Fruit fly (Drosophila melanogaster) whole organism, embryonic: ENCODE measurements around the gene CG13033.

Source experiments
- Abd-B ChIP-seq: fragments of 200-800 bp; sonication (Bioruptor generic); optimal IDR thresholded peaks from 2 replicates; lab custom pipeline; 2018; ENCODE audit warnings: missing biosample characterization, mild to moderate bottlenecking, missing genetic modification characterization, moderate library complexity
- Atf-2 ChIP-seq: fragments of 200-800 bp; sonication (Bioruptor generic); optimal IDR thresholded peaks from 2 replicates; lab custom pipeline; 2016; ENCODE audit warnings: missing biosample characterization, missing genetic modification characterization
- CG10209 ChIP-seq: fragments of 200-800 bp; sonication (Bioruptor generic); optimal IDR thresholded peaks from 3 replicates; lab custom pipeline; 2017; ENCODE audit warnings: missing biosample characterization, mild to moderate bottlenecking, missing genetic modification characterization, missing genetic modification reagents
- CG10462 ChIP-seq: fragments of 200-800 bp; sonication (Bioruptor generic); optimal IDR thresholded peaks from 2 replicates; lab custom pipeline; 2016; ENCODE audit warnings: missing biosample characterization, missing genetic modification characterization
- CG11247 ChIP-seq: fragments of 200-800 bp; sonication (Bioruptor generic); IDR thresholded peaks from 2 replicates; pipeline ENCODE4 v1.3.6; 2022; ENCODE audit warnings: missing biosample characterization, missing genetic modification characterization
- CG11504 ChIP-seq: fragments of 200-800 bp; sonication (Bioruptor generic); optimal IDR thresholded peaks from 3 replicates; lab custom pipeline; 2019; ENCODE audit warnings: missing biosample characterization, mild to moderate bottlenecking, missing genetic modification characterization, moderate library complexity
- CG12236 ChIP-seq: fragments of 200-800 bp; sonication (Bioruptor generic); optimal IDR thresholded peaks from 2 replicates; lab custom pipeline; 2016; ENCODE audit warnings: missing biosample characterization, missing genetic modification characterization
- CG12769 ChIP-seq: fragments of 200-800 bp; sonication (Bioruptor generic); optimal IDR thresholded peaks from 2 replicates; lab custom pipeline; 2019; ENCODE audit warnings: missing biosample characterization, mild to moderate bottlenecking, missing genetic modification characterization, moderate library complexity
- CG14965 ChIP-seq: fragments of 200-800 bp; sonication (Bioruptor generic); optimal IDR thresholded peaks from 2 replicates; lab custom pipeline; 2016; ENCODE audit warnings: missing biosample characterization, missing genetic modification characterization, borderline replicate concordance
- CG1647 ChIP-seq: fragments of 200-800 bp; sonication (Bioruptor generic); optimal IDR thresholded peaks from 3 replicates; lab custom pipeline; 2016; ENCODE audit warnings: missing biosample characterization, missing genetic modification characterization
- CG16813 ChIP-seq: fragments of 200-800 bp; sonication (Bioruptor generic); IDR thresholded peaks from 3 replicates; pipeline ENCODE4 v1.3.6; 2022; ENCODE audit warnings: missing biosample characterization, missing genetic modification characterization; ENCODE audit not compliant: partially characterized antibody
- CG2199 ChIP-seq: fragments of 200-800 bp; sonication (Bioruptor generic); IDR thresholded peaks from 3 replicates; pipeline ENCODE4 v1.3.6; 2022; ENCODE audit warnings: missing biosample characterization, missing genetic modification characterization
- CG31224 ChIP-seq: fragments of 200-800 bp; sonication (Bioruptor generic); IDR thresholded peaks from 2 replicates; pipeline ENCODE4 v1.3.6; 2022; ENCODE audit warnings: missing biosample characterization, missing genetic modification characterization
- CG31365 ChIP-seq: fragments of 200-800 bp; sonication (Bioruptor generic); optimal IDR thresholded peaks from 2 replicates; lab custom pipeline; 2018; ENCODE audit warnings: missing biosample characterization, mild to moderate bottlenecking, missing genetic modification characterization
- CG32532 ChIP-seq: fragments of 200-800 bp; sonication (Bioruptor generic); IDR thresholded peaks from 2 replicates; pipeline ENCODE4 v1.3.6; 2022; ENCODE audit warnings: missing biosample characterization, missing genetic modification characterization
- CG33213 ChIP-seq: fragments of 200-800 bp; sonication (Bioruptor generic); optimal IDR thresholded peaks from 3 replicates; lab custom pipeline; 2016; ENCODE audit warnings: missing biosample characterization, missing genetic modification characterization
- CG34376 ChIP-seq: fragments of 200-800 bp; sonication (Bioruptor generic); optimal IDR thresholded peaks from 2 replicates; lab custom pipeline; 2018; ENCODE audit warnings: missing biosample characterization, mild to moderate bottlenecking, missing genetic modification characterization
- CG4820 ChIP-seq: fragments of 200-800 bp; sonication (Bioruptor generic); optimal IDR thresholded peaks from 3 replicates; lab custom pipeline; 2016; ENCODE audit warnings: missing biosample characterization, missing genetic modification characterization
- CG6791 ChIP-seq: fragments of 200-800 bp; sonication (Bioruptor generic); IDR thresholded peaks from 3 replicates; pipeline ENCODE4 v1.3.6; 2022; ENCODE audit warnings: missing biosample characterization, missing genetic modification characterization; ENCODE audit not compliant: partially characterized antibody
- CG7372 ChIP-seq: fragments of 200-800 bp; sonication (Bioruptor generic); IDR thresholded peaks from 2 replicates; pipeline ENCODE4 v1.3.6; 2022; ENCODE audit warnings: missing biosample characterization, missing genetic modification characterization
- Dip3 ChIP-seq: fragments of 200-800 bp; sonication (Bioruptor generic); optimal IDR thresholded peaks from 3 replicates; lab custom pipeline; 2016; ENCODE audit warnings: missing biosample characterization, missing genetic modification characterization
- Dll ChIP-seq: fragments of 200-800 bp; sonication (Bioruptor generic); IDR thresholded peaks from 4 replicates; pipeline ENCODE4 v1.3.6; 2022; ENCODE audit warnings: missing biosample characterization, missing genetic modification characterization; ENCODE audit not compliant: partially characterized antibody
- Ets65A ChIP-seq: fragments of 200-800 bp; sonication (Bioruptor generic); peaks from one replicate; lab custom pipeline; 2016; ENCODE audit warnings: missing biosample characterization, missing genetic modification characterization
- Fer3 ChIP-seq: fragments of 200-800 bp; sonication (Bioruptor generic); optimal IDR thresholded peaks from 2 replicates; lab custom pipeline; 2018; ENCODE audit warnings: missing biosample characterization, mild to moderate bottlenecking, missing genetic modification characterization, moderate library complexity
- GATAe ChIP-seq: fragments of 200-800 bp; sonication (Bioruptor generic); conservative IDR thresholded peaks from 2 replicates; pipeline ENCODE4 v1.3.6; 2022; ENCODE audit warnings: missing biosample characterization, missing genetic modification characterization
- Gsc ChIP-seq: fragments of 200-800 bp; sonication (Bioruptor generic); IDR thresholded peaks from 2 replicates; pipeline ENCODE4 v1.3.6; 2022; ENCODE audit warnings: missing biosample characterization, missing genetic modification characterization
- HLH4C ChIP-seq: fragments of 200-800 bp; sonication (Bioruptor generic); IDR thresholded peaks from 3 replicates; pipeline ENCODE4 v1.3.6; 2022; ENCODE audit warnings: missing biosample characterization, missing genetic modification characterization; ENCODE audit not compliant: partially characterized antibody
- Hr39 ChIP-seq: fragments of >200 bp; optimal IDR thresholded peaks from 2 replicates; lab custom pipeline; 2017
- Hr78 ChIP-seq, 2 experiments: fragments of 200-800 bp in 1 of 2; fragments of >200 bp in 1 of 2; sonication (Bioruptor generic) in 1 of 2; optimal IDR thresholded peaks; 2 replicates each; lab custom pipeline; 2017 to 2019; ENCODE audit warnings: missing biosample characterization in 2 of 2, missing genetic modification characterization in 2 of 2, mild to moderate bottlenecking in 1 of 2, moderate library complexity in 1 of 2
- Mrtf ChIP-seq: fragments of 200-800 bp; sonication (Bioruptor generic); IDR thresholded peaks from 3 replicates; pipeline ENCODE4 v1.3.6; 2022; ENCODE audit warnings: missing biosample characterization, missing genetic modification characterization
- Myb ChIP-seq: fragments of 200-800 bp; sonication (Bioruptor generic); optimal IDR thresholded peaks from 2 replicates; lab custom pipeline; 2016; ENCODE audit warnings: missing biosample characterization, missing genetic modification characterization
- Sin3A ChIP-seq: fragments of >200 bp; optimal IDR thresholded peaks from 2 replicates; lab custom pipeline; 2018
- Six4 ChIP-seq: fragments of 200-800 bp; sonication (Bioruptor generic); optimal IDR thresholded peaks from 2 replicates; lab custom pipeline; 2016; ENCODE audit warnings: missing biosample characterization, missing genetic modification characterization
- Trl ChIP-seq, 3 experiments: fragments of >200 bp in 2 of 3; fragments of 200-800 bp in 1 of 3; sonication (Bioruptor generic) in 1 of 3; optimal IDR thresholded peaks; 2 replicates in 1 of 3; 3 replicates in 2 of 3; lab custom pipeline; 2016 to 2017; ENCODE audit warnings: missing biosample characterization in 1 of 3, missing genetic modification characterization in 1 of 3
- ab ChIP-seq: fragments of 200-800 bp; sonication (Bioruptor generic); optimal IDR thresholded peaks from 2 replicates; lab custom pipeline; 2016; ENCODE audit warnings: missing biosample characterization, missing genetic modification characterization
- amos ChIP-seq: fragments of 200-800 bp; sonication (Bioruptor generic); IDR thresholded peaks from 2 replicates; pipeline ENCODE4 v1.3.6; 2022; ENCODE audit warnings: missing biosample characterization, missing genetic modification characterization; ENCODE audit not compliant: partially characterized antibody
- ara ChIP-seq: fragments of 200-800 bp; sonication (Bioruptor generic); IDR thresholded peaks from 2 replicates; pipeline ENCODE4 v1.3.6; 2022; ENCODE audit warnings: missing biosample characterization, missing genetic modification characterization
- crol ChIP-seq: fragments of 200-800 bp; sonication (Bioruptor generic); IDR thresholded peaks from 2 replicates; pipeline ENCODE4 v1.3.6; 2022; ENCODE audit warnings: missing biosample characterization, missing genetic modification characterization
- dmrt99B ChIP-seq: fragments of 200-800 bp; sonication (Bioruptor generic); optimal IDR thresholded peaks from 2 replicates; lab custom pipeline; 2018; ENCODE audit warnings: missing biosample characterization, mild to moderate bottlenecking, missing genetic modification characterization, moderate library complexity
- lilli ChIP-seq: fragments of 200-800 bp; sonication (Bioruptor generic); optimal IDR thresholded peaks from 3 replicates; lab custom pipeline; 2016; ENCODE audit warnings: missing biosample characterization, missing genetic modification characterization
- mam ChIP-seq: fragments of 200-800 bp; sonication (Bioruptor generic); optimal IDR thresholded peaks from 3 replicates; lab custom pipeline; 2016; ENCODE audit warnings: missing biosample characterization, missing genetic modification characterization
- otp ChIP-seq: fragments of 200-800 bp; sonication (Bioruptor generic); IDR thresholded peaks from 3 replicates; pipeline ENCODE4, ENCODE4 v1.3.6; 2022; ENCODE audit warnings: missing biosample characterization, missing genetic modification characterization
- pros ChIP-seq: fragments of 200-800 bp; sonication (Bioruptor generic); optimal IDR thresholded peaks from 3 replicates; lab custom pipeline; 2019; ENCODE audit warnings: missing biosample characterization, mild to moderate bottlenecking, missing genetic modification characterization, moderate library complexity
- salm ChIP-seq: fragments of 200-800 bp; sonication (Bioruptor generic); optimal IDR thresholded peaks from 2 replicates; lab custom pipeline; 2018; ENCODE audit warnings: missing biosample characterization, mild to moderate bottlenecking, missing genetic modification characterization
- scrt ChIP-seq: fragments of 200-800 bp; sonication (Bioruptor generic); optimal IDR thresholded peaks from 2 replicates; lab custom pipeline; 2018; ENCODE audit warnings: missing biosample characterization, mild to moderate bottlenecking, missing genetic modification characterization, moderate library complexity
- shn ChIP-seq: fragments of 200-800 bp; sonication (Bioruptor generic); optimal IDR thresholded peaks from 3 replicates; lab custom pipeline; 2016; ENCODE audit warnings: missing biosample characterization, missing genetic modification characterization
- sim ChIP-seq: fragments of 200-800 bp; sonication (Bioruptor generic); IDR thresholded peaks from 2 replicates; pipeline ENCODE4 v1.3.6; 2022; ENCODE audit warnings: missing biosample characterization, missing genetic modification characterization
- tll ChIP-seq, 2 experiments: fragments of 200-800 bp in 1 of 2; fragments of >200 bp in 1 of 2; sonication (Bioruptor generic) in 1 of 2; optimal IDR thresholded peaks; 2 replicates each; lab custom pipeline; 2017 to 2019; ENCODE audit warnings: missing biosample characterization in 2 of 2, missing genetic modification characterization in 2 of 2, mild to moderate bottlenecking in 1 of 2, moderate library complexity in 1 of 2
- ttk ChIP-seq: fragments of 200-800 bp; sonication (Bioruptor generic); IDR thresholded peaks from 2 replicates; pipeline ENCODE4 v2.1.2; 2022; ENCODE audit warnings: missing biosample characterization, missing genetic modification characterization
- unpg ChIP-seq: fragments of 200-800 bp; sonication (Bioruptor generic); optimal IDR thresholded peaks from 3 replicates; lab custom pipeline; 2018; ENCODE audit warnings: missing biosample characterization, mild to moderate bottlenecking, missing genetic modification characterization, moderate library complexity
- yki ChIP-seq: fragments of >200 bp; optimal IDR thresholded peaks from 3 replicates; lab custom pipeline; 2018
- zf30C ChIP-seq: fragments of 200-800 bp; sonication (Bioruptor generic); optimal IDR thresholded peaks from 3 replicates; lab custom pipeline; 2018; ENCODE audit warnings: missing biosample characterization, mild to moderate bottlenecking, missing genetic modification characterization

The CG13033 gene

DNA sequence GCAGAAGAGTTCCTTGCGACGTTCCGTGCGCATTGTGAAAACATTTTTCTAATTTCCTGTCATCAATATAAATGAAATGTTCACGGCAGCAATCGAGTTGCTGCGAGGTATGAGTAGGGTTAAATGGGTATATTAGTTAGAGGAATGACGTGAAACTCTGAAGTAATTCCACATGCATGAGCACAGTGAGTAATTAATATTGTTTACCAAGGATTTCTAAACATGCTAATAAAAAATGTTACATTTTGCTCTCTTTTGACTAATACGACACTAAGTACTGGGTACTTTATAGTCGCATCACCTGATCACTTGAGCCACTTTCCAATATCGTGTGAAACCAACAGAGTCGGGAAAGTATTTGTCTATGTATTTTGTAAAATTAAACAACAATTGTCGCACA is 1.2 kb downstream of the CG13033 start (continued):
- TF ChIP-seq ttk: no peak
- TF ChIP-seq zf30C (GFP tag; lab: Kevin White, UChicago): no peak
- no peak for TF ChIP-seq CG31224 (GFP tag; lab: Robert Waterston, UW)
- TF ChIP-seq lilli: peak; percentile 47
- no peak for TF ChIP-seq scrt (GFP tag; lab: Kevin White, UChicago)
- no peak for TF ChIP-seq CG16813 (GFP tag; lab: Robert Waterston, UW)
- TF ChIP-seq CG2199: no peak
- TF ChIP-seq Hr39 (lab: Kevin White, UChicago): no peak
- TF ChIP-seq yki: no peak
- TF ChIP-seq mam (GFP tag; lab: Kevin White, UChicago): no peak
- TF ChIP-seq CG11504 (tag; lab: Kevin White, UChicago): peak; percentile 66
- TF ChIP-seq CG33213 (GFP tag; lab: Kevin White, UChicago): no peak
- peak; percentile 57 for TF ChIP-seq unpg (GFP tag; lab: Kevin White, UChicago)
- TF ChIP-seq Mrtf (GFP tag; lab: Robert Waterston, UW): no peak
- no peak for TF ChIP-seq CG14965
- TF ChIP-seq HLH4C (GFP tag; lab: Robert Waterston, UW): no peak
- TF ChIP-seq salm: no peak
- TF ChIP-seq CG12769 (tag; lab: Kevin White, UChicago): peak; percentile 47
- TF ChIP-seq CG34376 (GFP tag; lab: Kevin White, UChicago): no peak
- peak; percentile 21 for TF ChIP-seq CG1647 (GFP tag; lab: Kevin White, UChicago)
- peak; percentile 46 for TF ChIP-seq dmrt99B (tag; lab: Kevin White, UChicago)
- peak; percentile 11 for TF ChIP-seq Ets65A (GFP tag; lab: Kevin White, UChicago)
- TF ChIP-seq Dip3 (GFP tag; lab: Kevin White, UChicago): no peak
- peak; percentile 16 for TF ChIP-seq Atf-2
- TF ChIP-seq otp (GFP tag; lab: Robert Waterston, UW): 0 out of 3 replicates have a peak, but pooled peaks have one; percentile 37
- TF ChIP-seq CG7372 (GFP tag; lab: Robert Waterston, UW): no peak
- no peak for TF ChIP-seq CG31365 (tag; lab: Kevin White, UChicago)
- TF ChIP-seq ara (GFP tag; lab: Robert Waterston, UW): no peak; the same call in 1 of the 2 replicates
- no peak for TF ChIP-seq CG12236
- no peak for TF ChIP-seq Myb (GFP tag; lab: Kevin White, UChicago)
- no peak for TF ChIP-seq pros (GFP tag; lab: Kevin White, UChicago)
- peak; percentile 23 for TF ChIP-seq Fer3 (tag; lab: Kevin White, UChicago)
- TF ChIP-seq GATAe (GFP tag; lab: Robert Waterston, UW): no peak
- TF ChIP-seq Trl (optimal IDR thresholded peaks at IDR 0.05; lab: Kevin White, UChicago): no peak
- TF ChIP-seq Trl (GFP tag; optimal IDR thresholded peaks at IDR 0.05; lab: Kevin White, UChicago): peak; percentile 22
- TF ChIP-seq crol (GFP tag; lab: Robert Waterston, UW): no peak
- no peak for TF ChIP-seq tll (GFP tag; optimal IDR thresholded peaks at IDR 0.05; lab: Kevin White, UChicago)
- peak; percentile 57 for TF ChIP-seq CG4820 (GFP tag; lab: Kevin White, UChicago)
- TF ChIP-seq Dll (GFP tag; lab: Robert Waterston, UW): no peak
- TF ChIP-seq sim (GFP tag; lab: Robert Waterston, UW): no peak
- no peak for TF ChIP-seq ab
- no peak for TF ChIP-seq CG6791
- no peak for TF ChIP-seq Gsc (GFP tag; lab: Robert Waterston, UW)
- TF ChIP-seq amos (GFP tag; lab: Robert Waterston, UW): no peak
- no peak for TF ChIP-seq CG11247
- TF ChIP-seq Hr78 (GFP tag; optimal IDR thresholded peaks at IDR 0.05; lab: Kevin White, UChicago): no peak
- TF ChIP-seq CG10209 (GFP tag; lab: Kevin White, UChicago): peak; percentile 31
- TF ChIP-seq Six4 (GFP tag; lab: Kevin White, UChicago): peak; percentile 1
- TF ChIP-seq Sin3A (lab: Kevin White, UChicago): no peak
- no peak for TF ChIP-seq CG10462 (GFP tag; lab: Kevin White, UChicago)
- TF ChIP-seq CG32532 (GFP tag; lab: Robert Waterston, UW): peak; percentile 45; the same call in 1 of the 2 replicates
- TF ChIP-seq Abd-B (GFP tag; lab: Kevin White, UChicago): no peak
- no peak for TF ChIP-seq shn (GFP tag; lab: Kevin White, UChicago)
